Worm (Caenorhabditis elegans): Measurements from ENCODE around the gene jmjd-2.

The jmjd-2 gene

ce11 chrII:14242259-14242658, 1.1 kb downstream of the jmjd-2 start:
- no peak for TF ChIP-seq ceh-24 (tag; optimal IDR thresholded peaks at IDR 0.05)
- TF ChIP-seq madf-2 (tag; optimal IDR thresholded peaks at IDR 0.05): no peak
- no peak for TF ChIP-seq nhr-11 (tag; optimal IDR thresholded peaks at IDR 0.05)
- TF ChIP-seq unc-55 (GFP tag; optimal IDR thresholded peaks at IDR 0.05): no peak
- no peak for TF ChIP-seq tbx-2 (tag; optimal IDR thresholded peaks at IDR 0.05)
- no peak for TF ChIP-seq sox-2 (GFP tag; IDR thresholded peaks at IDR 0.05)
- TF ChIP-seq hlh-15 (tag; optimal IDR thresholded peaks at IDR 0.05): no peak
- no peak for TF ChIP-seq elt-4 (tag; optimal IDR thresholded peaks at IDR 0.05)
- no peak for TF ChIP-seq ceh-22 (tag; optimal IDR thresholded peaks at IDR 0.05)
- TF ChIP-seq rnt-1 (tag; optimal IDR thresholded peaks at IDR 0.05): no peak
- TF ChIP-seq ceh-34 (tag; optimal IDR thresholded peaks at IDR 0.05): no peak
- TF ChIP-seq sdc-2 (tag; optimal IDR thresholded peaks at IDR 0.05): no peak
- TF ChIP-seq ceh-14 (tag; optimal IDR thresholded peaks at IDR 0.05): no peak
- TF ChIP-seq dmd-4 (tag; optimal IDR thresholded peaks at IDR 0.05; ENCODE audit: borderline replicate concordance): no peak
- TF ChIP-seq T23F11.4 (GFP tag; optimal IDR thresholded peaks at IDR 0.05): no peak
- no peak for TF ChIP-seq ceh-48 (tag; optimal IDR thresholded peaks at IDR 0.05)
- no peak for TF ChIP-seq ets-4 (tag; optimal IDR thresholded peaks at IDR 0.05)
- no peak for TF ChIP-seq elt-2 (tag; optimal IDR thresholded peaks at IDR 0.05)

ce11 chrII:14239924-14240323, 3.5 kb downstream of the jmjd-2 start:
- no peak for TF ChIP-seq ceh-6 (GFP tag; optimal IDR thresholded peaks at IDR 0.05)
- TF ChIP-seq elt-4 (tag; optimal IDR thresholded peaks at IDR 0.05): peak; percentile 83

ce11 chrII:14237245-14237806, 6.1 kb downstream of the jmjd-2 start:
- TF ChIP-seq sdc-2 (tag; optimal IDR thresholded peaks at IDR 0.05) (peak; percentile 17), ceh-2 (tag; optimal IDR thresholded peaks at IDR 0.05) (no peak), ttx-3 (tag; optimal IDR thresholded peaks at IDR 0.05) (no peak), unc-55 (GFP tag; optimal IDR thresholded peaks at IDR 0.05) (no peak), T23F11.4 (GFP tag; optimal IDR thresholded peaks at IDR 0.05) (no peak)

ce11 chrII:14236569-14236968, 6.8 kb downstream of the jmjd-2 start:
- TF ChIP-seq tbx-2 (tag; optimal IDR thresholded peaks at IDR 0.05) (no peak), zip-5 (tag; optimal IDR thresholded peaks at IDR 0.05) (no peak), ceh-2 (tag; optimal IDR thresholded peaks at IDR 0.05) (no peak), ceh-31 (tag; optimal IDR thresholded peaks at IDR 0.05) (no peak), Y22D7AL.16 (tag; optimal IDR thresholded peaks at IDR 0.05) (no peak), unc-86 (tag; optimal IDR thresholded peaks at IDR 0.05) (no peak), madf-2 (tag; optimal IDR thresholded peaks at IDR 0.05) (no peak), pha-2 (tag; optimal IDR thresholded peaks at IDR 0.05) (no peak), sdc-2 (tag; optimal IDR thresholded peaks at IDR 0.05) (no peak), F13H6.1 (tag; optimal IDR thresholded peaks at IDR 0.05) (no peak), hlh-30 (tag; optimal IDR thresholded peaks at IDR 0.05; ENCODE audit: insufficient read depth) (no peak), pag-3 (tag; optimal IDR thresholded peaks at IDR 0.05; ENCODE audit: borderline replicate concordance) (no peak), unc-3 (GFP tag; conservative IDR thresholded peaks at IDR 0.05) (no peak), unc-3 (tag; optimal IDR thresholded peaks at IDR 0.05) (no peak)

- TF ChIP-seq ceh-2 (tag; optimal IDR thresholded peaks at IDR 0.05) (no peak), unc-42 (tag; optimal IDR thresholded peaks at IDR 0.05) (no peak), ceh-24 (tag; optimal IDR thresholded peaks at IDR 0.05) (no peak), ceh-30 (tag; optimal IDR thresholded peaks at IDR 0.05) (no peak), sox-2 (GFP tag; IDR thresholded peaks at IDR 0.05) (no peak), hlh-6 (tag; optimal IDR thresholded peaks at IDR 0.05) (no peak), che-1 (tag; optimal IDR thresholded peaks at IDR 0.05) (no peak), madf-2 (tag; optimal IDR thresholded peaks at IDR 0.05) (no peak), ceh-45 (GFP tag; IDR thresholded peaks at IDR 0.05) (no peak), ztf-16 (tag; optimal IDR thresholded peaks at IDR 0.05) (no peak), dmd-4 (tag; optimal IDR thresholded peaks at IDR 0.05; ENCODE audit: borderline replicate concordance) (no peak)
Measured at ce11 chrII:14234375-14235102, 8.9 kb downstream of the jmjd-2 start.

Measured in whole organism, late embryonic.